Worm (Caenorhabditis elegans) whole organism, dauer: ENCODE data around the gene klp-12.

Experiments used
- unc-62 ChIP-seq: sonication (generic microtip); optimal IDR thresholded peaks from 2 replicates; lab custom pipeline; 2017; ENCODE audit warnings: missing biosample characterization, missing genetic modification reagents, missing genetic modification characterization

Gene klp-12

DNA sequence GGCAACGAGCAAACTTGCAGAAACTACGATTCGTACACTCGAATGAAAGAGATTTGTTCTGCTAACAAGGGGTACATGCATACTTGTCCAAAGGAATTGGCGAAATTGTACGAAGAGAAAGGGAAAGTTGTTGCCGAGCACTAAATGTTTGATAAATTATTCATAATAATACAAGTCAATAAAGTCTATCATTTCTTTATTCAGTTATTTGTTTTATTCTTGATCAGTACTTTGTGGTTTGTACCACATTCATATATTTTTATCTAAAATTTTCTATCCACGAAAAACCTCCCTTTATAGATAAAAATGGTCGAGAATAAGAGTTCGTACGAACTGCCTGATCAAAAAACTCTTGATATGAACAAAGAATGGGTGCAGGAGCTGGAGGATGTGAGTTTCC is 39.2 kb downstream of the klp-12 start, which contains the start of gene edg-1:
Gene edg-1, plus strand, starts transcription at position 301 of the 400 bp plus-strand sequence.
- TF ChIP-seq unc-62 (GFP tag; lab: Kevin White, UChicago) = no peak

DNA sequence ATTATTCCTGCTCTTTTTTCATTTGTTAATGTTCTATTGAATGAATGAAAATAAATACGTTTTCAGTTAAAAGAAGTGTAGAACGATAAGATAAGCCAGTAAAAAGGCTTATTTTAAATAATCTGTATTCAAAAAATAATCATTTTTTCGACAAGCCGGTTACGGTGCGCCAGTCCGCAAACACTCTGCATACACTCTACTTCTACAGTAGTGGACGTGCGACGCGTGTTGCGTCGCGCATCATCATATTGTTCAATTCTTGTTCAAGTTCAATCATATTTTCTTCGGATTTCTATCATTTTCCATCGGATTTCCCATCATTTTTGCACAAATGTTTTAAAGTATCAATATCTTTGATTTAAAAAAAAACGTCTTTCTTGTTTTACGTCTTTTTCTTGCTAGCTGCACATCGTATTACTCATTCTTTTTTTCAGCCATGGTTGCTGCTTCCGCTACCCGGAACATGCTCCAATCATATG is 39.7 kb downstream of the klp-12 start, which contains the start of gene B0035.18:
Gene B0035.18, plus strand, starts transcription at position 429 of the 479 bp plus-strand sequence.
- no peak for TF ChIP-seq unc-62 (GFP tag; lab: Kevin White, UChicago)

DNA sequence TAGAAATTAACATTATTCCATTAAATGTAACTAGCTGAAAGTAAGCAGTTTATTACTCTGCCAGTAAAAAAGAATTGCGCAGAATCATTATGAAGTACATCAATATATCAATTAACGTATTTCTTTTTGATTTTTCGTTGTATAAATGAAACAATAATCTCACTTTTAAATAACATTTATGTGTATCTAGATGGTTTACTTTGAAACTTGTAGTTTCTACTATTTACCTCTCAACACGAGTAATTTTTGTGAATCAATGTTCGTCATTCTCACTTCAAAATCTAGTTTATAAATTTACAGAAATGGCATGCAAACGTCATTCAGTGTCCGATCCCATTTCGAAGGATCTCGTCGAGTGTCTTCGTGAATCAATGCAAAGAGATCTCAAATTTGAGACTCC is 42.5 kb downstream of the klp-12 start, which contains the start of gene gspd-1:
Gene gspd-1, plus strand, starts transcription at position 301 of the 400 bp plus-strand sequence.
- no peak for TF ChIP-seq unc-62 (GFP tag; lab: Kevin White, UChicago)

DNA sequence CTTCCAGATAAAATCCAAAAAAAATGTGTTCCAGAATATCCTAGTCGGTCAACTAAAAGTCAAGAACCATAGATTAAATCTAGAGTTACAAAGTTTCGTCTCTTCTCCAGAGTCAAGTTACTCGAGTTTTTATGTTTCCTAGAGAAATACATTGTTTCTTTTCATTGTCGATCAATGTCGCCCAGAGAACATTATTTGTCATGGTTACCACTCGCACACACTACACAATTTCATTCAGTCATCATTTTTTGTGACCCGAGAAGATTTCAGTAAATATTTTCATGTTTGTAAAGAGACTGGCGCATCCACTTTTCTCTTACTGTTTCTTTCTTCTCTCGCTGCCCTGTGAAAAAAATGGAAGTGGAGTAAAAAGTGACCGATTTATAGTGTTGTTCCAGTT is 43.0 kb downstream of the klp-12 start:
- TF ChIP-seq unc-62 (GFP tag; lab: Kevin White, UChicago) = no peak

DNA sequence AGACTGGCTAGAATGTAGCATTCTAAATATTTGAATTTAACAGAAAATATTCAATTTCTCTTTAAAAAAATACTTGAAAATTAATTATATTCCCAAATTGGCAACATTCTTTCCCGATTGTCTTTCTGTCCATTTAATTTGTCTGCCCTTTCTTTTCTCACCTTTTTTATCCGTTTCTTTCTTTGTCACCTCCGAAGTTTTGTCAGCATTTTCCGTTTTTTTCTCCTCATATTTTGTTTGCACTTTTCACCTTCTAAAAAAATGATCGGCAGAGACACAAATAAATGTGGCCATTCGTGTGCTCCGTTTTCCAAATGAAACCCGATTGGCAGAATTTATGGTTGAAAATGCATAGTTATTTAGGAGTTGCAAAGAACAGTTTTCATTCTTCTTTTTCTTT is 43.6 kb downstream of the klp-12 start:
- no peak for TF ChIP-seq unc-62 (GFP tag; lab: Kevin White, UChicago)

DNA sequence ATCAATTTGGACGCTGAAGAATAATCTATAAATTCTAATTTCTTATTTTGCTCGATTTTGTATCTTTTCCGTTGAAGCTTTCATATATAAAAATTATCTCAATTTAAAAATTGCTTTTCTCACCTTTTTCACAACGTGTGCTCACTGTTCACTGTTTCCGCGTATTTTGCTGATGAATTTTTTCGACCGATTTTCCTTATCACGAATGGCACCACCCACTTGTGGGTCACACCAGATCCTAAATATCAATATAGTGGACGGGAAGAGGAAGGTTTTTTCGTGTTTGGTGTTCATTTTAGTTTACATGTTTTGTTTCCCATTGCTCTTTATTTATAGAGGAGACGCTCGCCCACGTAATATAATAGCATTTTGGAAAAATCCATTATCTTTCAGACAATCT is 44.0 kb downstream of the klp-12 start:
- TF ChIP-seq unc-62 (GFP tag; lab: Kevin White, UChicago) = no peak

DNA sequence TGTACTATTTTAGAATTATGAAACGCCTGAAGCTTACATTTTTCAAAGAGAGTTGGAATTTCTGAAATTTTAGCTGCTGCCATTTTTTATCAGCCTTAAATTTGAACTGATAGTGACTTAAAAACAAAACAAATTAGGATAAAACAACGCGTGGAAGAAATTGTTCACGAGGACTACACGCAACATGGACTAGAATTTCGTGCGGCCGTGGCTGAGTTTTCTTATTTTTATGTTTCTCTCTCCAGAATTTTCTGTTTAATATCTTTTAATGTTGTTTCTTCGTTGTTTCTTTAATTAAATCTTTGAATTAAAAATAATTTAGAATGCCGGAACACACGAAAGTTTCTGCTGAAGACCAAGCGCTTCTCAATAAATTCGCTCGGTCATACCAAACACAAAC is 44.8 kb downstream of the klp-12 start, which contains the start of the genes B0035.3, B0035.22 and pfd-4:
Gene B0035.3, minus strand, starts transcription at position 114 of the 400 bp plus-strand sequence.
Gene B0035.22, plus strand, starts transcription at position 269 of the 400 bp plus-strand sequence.
Gene pfd-4, plus strand, starts transcription at position 323 of the 400 bp plus-strand sequence.
- no peak for TF ChIP-seq unc-62 (GFP tag; lab: Kevin White, UChicago)

DNA sequence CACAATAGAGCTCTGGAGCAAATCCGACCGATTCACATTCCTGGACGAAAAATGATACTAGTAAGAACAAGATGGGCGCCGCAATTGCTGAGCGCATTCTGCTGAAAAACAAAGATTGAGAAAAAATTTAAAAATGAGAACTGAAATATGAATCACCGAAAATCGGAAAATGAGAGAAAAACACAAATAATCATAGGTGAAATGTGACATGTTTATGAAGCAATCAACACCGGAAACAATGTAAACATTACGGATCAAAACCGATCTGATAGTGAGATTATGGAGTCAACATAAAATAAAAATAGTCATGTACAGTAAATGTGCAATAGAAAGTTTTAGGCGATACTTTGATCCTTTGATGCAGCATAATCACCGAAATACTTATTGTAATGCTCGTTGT is 45.8 kb downstream of the klp-12 start, which contains the start of gene dnj-2:
Gene dnj-2, minus strand, starts transcription at position 101 of the 400 bp plus-strand sequence.
- TF ChIP-seq unc-62 (GFP tag; lab: Kevin White, UChicago) = no peak

DNA sequence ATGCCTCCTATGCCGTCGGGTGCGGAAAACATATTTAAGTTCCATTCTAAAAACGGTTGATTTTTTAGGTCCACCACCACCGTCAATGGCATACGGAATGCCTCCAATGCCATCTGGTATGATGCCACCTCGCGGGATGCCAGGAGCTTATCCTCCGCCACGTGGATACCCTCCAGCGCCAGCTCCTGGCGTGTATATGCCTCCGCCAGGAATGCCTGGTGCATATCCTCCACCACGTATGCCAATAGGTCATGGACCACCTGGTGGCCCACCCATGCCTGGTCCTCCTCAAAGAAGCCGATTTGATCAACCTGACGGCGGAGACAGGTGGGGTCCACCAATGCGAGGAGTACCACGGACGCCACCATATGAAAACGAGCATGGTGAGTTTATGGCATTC is 48.2 kb downstream of the klp-12 start:
- TF ChIP-seq unc-62 (GFP tag; lab: Kevin White, UChicago) = no peak

DNA sequence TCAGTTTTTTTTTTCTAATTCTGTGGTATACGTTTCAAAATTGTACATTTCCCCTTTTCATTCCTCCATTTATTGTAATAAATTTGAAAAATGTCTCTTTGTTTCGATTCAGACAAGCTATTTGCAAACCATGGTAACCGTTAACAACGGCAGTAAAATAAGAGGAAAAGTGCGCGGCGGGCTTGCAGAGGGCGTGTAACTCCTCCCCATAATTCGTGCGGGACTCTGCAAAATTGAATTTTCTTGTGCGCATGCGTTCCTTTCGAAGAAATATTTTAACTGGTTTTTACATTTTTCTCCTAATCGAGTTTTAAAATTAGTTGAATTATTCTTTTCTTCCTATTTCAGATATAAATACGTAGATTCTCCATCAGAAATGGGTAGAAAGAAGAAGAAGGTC is 49.0 kb downstream of the klp-12 start, which contains the start of gene znf-207:
Gene znf-207, plus strand, starts transcription at position 349 of the 400 bp plus-strand sequence.
- TF ChIP-seq unc-62 (GFP tag; lab: Kevin White, UChicago) = no peak

DNA sequence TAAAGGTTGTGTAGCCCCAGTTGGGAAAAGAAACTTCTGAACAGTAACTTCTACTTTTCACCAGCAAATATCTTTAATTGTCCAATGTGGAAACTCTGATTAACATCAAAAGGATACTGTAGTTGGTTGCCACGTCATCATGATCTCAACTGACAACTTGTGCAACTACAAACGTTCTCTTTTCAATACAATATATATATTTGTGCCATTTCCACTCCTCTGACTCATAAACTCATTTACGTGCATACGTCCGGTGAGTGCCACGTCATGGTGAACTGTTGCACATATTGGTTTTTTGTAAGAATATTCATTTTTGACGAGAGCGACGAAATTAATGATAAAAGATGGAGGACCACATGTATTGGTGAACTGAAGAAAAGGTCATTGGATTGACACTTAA is 51.9 kb downstream of the klp-12 start:
- TF ChIP-seq unc-62 (GFP tag; lab: Kevin White, UChicago) = no peak

DNA sequence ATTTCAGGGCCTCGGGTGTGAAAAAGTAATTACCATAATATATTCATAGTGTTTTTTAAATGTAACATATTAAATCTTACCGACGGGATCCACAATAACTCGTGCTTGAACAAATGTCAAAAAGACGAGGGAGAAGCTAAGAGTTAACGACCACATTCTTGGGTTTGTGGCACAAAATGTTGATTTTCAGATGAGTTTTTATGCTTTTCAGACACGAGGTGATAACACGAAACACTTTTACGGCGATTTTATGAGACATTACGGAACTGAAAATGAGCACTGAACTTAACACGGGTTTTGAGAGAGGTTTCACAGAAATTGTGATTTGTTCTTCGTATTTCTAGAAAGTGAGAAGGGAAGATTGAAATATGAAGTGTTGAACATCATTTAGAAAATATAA is 53.1 kb downstream of the klp-12 start, which contains the start of gene B0035.13:
Gene B0035.13, minus strand, starts transcription at position 173 of the 400 bp plus-strand sequence.
- no peak for TF ChIP-seq unc-62 (GFP tag; lab: Kevin White, UChicago)

DNA sequence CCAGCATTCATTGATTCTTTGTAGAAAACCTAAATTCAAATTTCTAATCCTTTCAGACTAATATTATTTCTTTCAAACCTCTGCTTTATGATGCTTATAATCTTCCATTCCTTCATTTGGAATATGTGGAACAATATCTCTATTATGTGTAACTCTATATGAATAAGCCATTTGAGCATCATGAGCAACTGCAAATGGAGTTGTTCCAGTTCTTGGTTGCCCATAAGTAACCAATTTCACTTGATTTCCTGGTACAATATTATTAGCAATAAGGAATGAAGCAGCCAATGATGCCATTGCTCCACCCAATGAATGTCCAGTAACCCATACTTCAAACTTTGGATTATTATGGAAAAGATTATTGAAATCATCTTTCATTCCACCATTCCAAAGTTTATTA is 54.7 kb downstream of the klp-12 start:
- no peak for TF ChIP-seq unc-62 (GFP tag; lab: Kevin White, UChicago)

DNA sequence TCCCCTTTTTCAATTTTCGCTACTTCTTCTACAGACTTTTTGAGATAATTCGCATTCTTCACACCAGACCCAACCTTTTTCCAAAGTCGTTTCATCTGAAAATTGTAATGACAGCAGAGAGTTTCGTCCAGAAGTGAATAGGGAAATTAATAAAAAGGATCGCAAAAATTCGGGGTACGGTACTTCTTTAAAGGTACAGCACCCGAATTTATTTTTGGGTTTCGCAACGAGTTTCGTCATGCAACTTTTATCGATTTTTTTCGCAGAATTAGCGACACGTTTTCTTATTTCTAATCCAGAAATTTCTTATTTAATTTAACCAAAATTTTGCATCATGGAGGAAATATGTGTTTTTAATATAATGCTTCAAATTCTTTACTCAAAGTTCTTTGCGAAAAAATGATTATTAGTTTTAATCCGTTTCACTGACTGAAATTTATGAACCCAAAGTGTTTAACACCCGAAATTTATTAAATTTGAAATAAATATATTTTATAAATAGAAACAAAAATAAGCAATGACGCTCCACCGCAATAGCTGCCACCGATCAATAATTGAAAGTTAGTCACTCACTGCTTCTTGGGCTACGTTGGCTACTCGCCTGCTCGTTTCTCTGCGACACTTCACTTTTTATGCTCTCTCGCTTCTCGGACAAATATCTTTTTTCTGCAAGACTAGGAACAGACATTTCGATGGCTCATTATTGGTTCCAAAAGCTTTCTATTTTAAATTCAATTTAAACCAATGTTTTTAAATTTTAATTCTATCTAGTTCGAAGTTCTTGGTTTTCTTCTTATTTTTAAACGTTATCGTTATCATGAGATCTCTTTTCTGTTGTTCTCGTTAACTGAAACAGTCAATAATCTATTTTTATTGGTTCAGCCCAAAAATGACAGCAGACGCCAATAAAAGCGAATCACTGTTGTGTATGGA is 61.2 kb downstream of the klp-12 start, which contains the start of the genes B0035.15 and dnj-1:
Gene B0035.15, minus strand, starts transcription at position 99 of the 933 bp plus-strand sequence.
Gene dnj-1, plus strand, starts transcription at position 883 of the 933 bp plus-strand sequence.
- TF ChIP-seq unc-62 (GFP tag; lab: Kevin White, UChicago) = no peak

DNA sequence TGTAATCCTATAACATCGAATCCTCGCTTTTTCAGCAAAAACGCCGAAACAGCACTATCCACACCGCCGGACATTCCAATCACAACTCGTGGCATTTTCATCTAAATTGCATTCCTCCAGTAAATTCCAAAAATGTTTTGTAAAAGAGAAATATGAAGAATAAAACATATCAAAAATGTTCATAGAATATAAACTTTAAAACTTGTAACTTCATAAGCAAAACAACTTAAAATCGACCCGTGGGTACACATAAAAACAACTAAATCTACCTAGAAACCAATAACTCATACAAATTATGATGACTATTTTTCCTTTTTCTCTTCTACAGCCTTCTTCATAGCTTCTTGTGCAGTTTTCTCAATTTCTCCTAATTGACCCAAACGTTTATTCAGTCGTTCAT is 62.9 kb downstream of the klp-12 start, which contains the start of gene mttu-1:
Gene mttu-1, minus strand, starts transcription at position 101 of the 400 bp plus-strand sequence.
- TF ChIP-seq unc-62 (GFP tag; lab: Kevin White, UChicago) = no peak
